Worm (Caenorhabditis elegans): ENCODE data around the gene cima-1.
A peak's percentile ranks its signal among the peaks of the same experiment; 100 is the strongest.

The cima-1 gene

ce11 chrIV:7619261-7619660, 32.0 kb upstream of the cima-1 start (continued):
- TF ChIP-seq mes-2 (tag; optimal IDR thresholded peaks at IDR 0.05; ENCODE audit: poor library complexity, severe bottlenecking) (peak; percentile 20), lin-29 (GFP tag; IDR thresholded peaks at IDR 0.05) (no peak), mdl-1 (tag; optimal IDR thresholded peaks at IDR 0.05) (peak in 1 of 2 experiments; percentile 25)

ce11 chrIV:7620450-7620849, 30.8 kb upstream of the cima-1 start:
- TF ChIP-seq unc-62 (GFP tag; optimal IDR thresholded peaks at IDR 0.05 in 1 of 2), result peak in 1 of 2 experiments; percentile 82
- TF ChIP-seq unc-62 (tag; optimal IDR thresholded peaks at IDR 0.05), result no peak
- TF ChIP-seq aha-1 (tag), result peak; percentile 7
- TF ChIP-seq mes-2 (tag; optimal IDR thresholded peaks at IDR 0.05; ENCODE audit: poor library complexity, severe bottlenecking), result peak; percentile 26
- no peak for TF ChIP-seq nhr-28 (tag; optimal IDR thresholded peaks at IDR 0.05)
- no peak for TF ChIP-seq dmd-8 (GFP tag; IDR thresholded peaks at IDR 0.05)

ce11 chrIV:7623078-7623477, 28.2 kb upstream of the cima-1 start:
- TF ChIP-seq unc-62 (GFP tag; optimal IDR thresholded peaks at IDR 0.05 in 1 of 2), result peak in 1 of 2 experiments; percentile 95
- no peak for TF ChIP-seq unc-62 (tag; optimal IDR thresholded peaks at IDR 0.05)
- no peak for TF ChIP-seq F49E8.2 (tag; optimal IDR thresholded peaks at IDR 0.05; ENCODE audit: borderline replicate concordance)

ce11 chrIV:7623868-7624267, 27.4 kb upstream of the cima-1 start:
- TF ChIP-seq ama-1 (optimal IDR thresholded peaks at IDR 0.05) (no peak), spr-1 (tag; optimal IDR thresholded peaks at IDR 0.05) (no peak), spr-3 (GFP tag; optimal IDR thresholded peaks at IDR 0.05) (no peak), F44E2.7 (GFP tag; IDR thresholded peaks at IDR 0.05) (no peak), ZK337.2 (GFP tag; IDR thresholded peaks at IDR 0.05) (no peak), F37D6.2 (tag; optimal IDR thresholded peaks at IDR 0.05) (peak; percentile 10), hlh-11 (tag; optimal IDR thresholded peaks at IDR 0.05) (no peak), duxl-1 (tag; optimal IDR thresholded peaks at IDR 0.05; ENCODE audit: poor library complexity) (no peak), lsy-2 (tag; optimal IDR thresholded peaks at IDR 0.05) (peak in 1 of 2 experiments; percentile 37), R02D3.7 (tag; optimal IDR thresholded peaks at IDR 0.05) (no peak), unc-62 (GFP tag; optimal IDR thresholded peaks at IDR 0.05 in 1 of 2) (peak in 1 of 2 experiments; percentile 86), unc-62 (tag; optimal IDR thresholded peaks at IDR 0.05) (no peak), egl-43 (GFP tag; IDR thresholded peaks at IDR 0.05) (no peak), ceh-62 (tag; optimal IDR thresholded peaks at IDR 0.05) (no peak), aly-2 (tag; optimal IDR thresholded peaks at IDR 0.05) (peak; percentile 35), lin-39 (tag; optimal IDR thresholded peaks at IDR 0.05) (no peak), nhr-28 (tag; optimal IDR thresholded peaks at IDR 0.05) (no peak), nhr-42 (GFP tag; IDR thresholded peaks at IDR 0.05) (no peak), lin-1 (GFP tag; IDR thresholded peaks at IDR 0.05) (no peak)

- TF ChIP-seq aha-1 (tag), result peak; percentile 48
- no peak for TF ChIP-seq rbr-2 (tag; optimal IDR thresholded peaks at IDR 0.05)
Measured at ce11 chrIV:7628942-7629341, 22.3 kb upstream of the cima-1 start, which contains the start of gene F45E4.5. Gene F45E4.5 (minus strand): TSS chrIV:7629042.

DNA sequence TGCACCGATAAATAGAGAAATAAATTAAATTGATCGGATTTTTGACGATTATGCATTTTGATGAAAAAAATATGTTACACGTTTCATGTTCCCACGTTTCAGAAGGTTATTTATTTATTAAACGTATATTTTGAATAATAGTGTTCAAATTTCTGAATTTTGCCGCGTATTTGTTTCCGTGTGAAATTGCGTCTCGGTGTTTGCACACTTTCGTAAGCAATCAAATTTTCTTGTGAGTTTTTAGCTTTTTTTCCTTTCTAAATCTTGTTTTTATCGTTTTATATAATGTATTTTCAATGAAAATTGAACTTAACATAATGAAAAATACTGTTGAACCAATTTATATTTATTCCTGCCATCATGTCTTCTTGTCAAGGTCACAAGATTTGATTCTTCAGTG, 18.7 kb upstream of the cima-1 start, which contains the start of gene F45E4.6:
TSS of gene F45E4.6 (minus strand) at position 14 of the 400 bp plus-strand sequence.
- peak; percentile 57 for TF ChIP-seq T20F7.1 (GFP tag; optimal IDR thresholded peaks at IDR 0.05)
- TF ChIP-seq zfp-3 (GFP tag; conservative IDR thresholded peaks at IDR 0.05), result no peak
- TF ChIP-seq fos-1 (tag; optimal IDR thresholded peaks at IDR 0.05), result no peak
- no peak for TF ChIP-seq hmg-1.1 (GFP tag; IDR thresholded peaks at IDR 0.05)
- no peak for TF ChIP-seq skn-1 (tag; optimal IDR thresholded peaks at IDR 0.05)
- peak; percentile 69 for TF ChIP-seq mes-2 (tag; optimal IDR thresholded peaks at IDR 0.05; ENCODE audit: poor library complexity, severe bottlenecking)
- TF ChIP-seq attf-4 (tag; optimal IDR thresholded peaks at IDR 0.05), result no peak
- no peak for TF ChIP-seq lir-3 (tag; optimal IDR thresholded peaks at IDR 0.05)
- no peak for TF ChIP-seq rbr-2 (tag; optimal IDR thresholded peaks at IDR 0.05)
- TF ChIP-seq lin-38 (GFP tag; IDR thresholded peaks at IDR 0.05), result 0 out of 2 replicates have a peak, but pooled peaks have one; percentile 23
- TF ChIP-seq spr-1 (tag; optimal IDR thresholded peaks at IDR 0.05), result no peak
- TF ChIP-seq F26F4.8 (GFP tag; conservative IDR thresholded peaks at IDR 0.05), result no peak
- TF ChIP-seq T26A8.4 (GFP tag; IDR thresholded peaks at IDR 0.05), result no peak
- no peak for TF ChIP-seq ama-1 (optimal IDR thresholded peaks at IDR 0.05)
- peak; percentile 93 for TF ChIP-seq dpl-1 (GFP tag; optimal IDR thresholded peaks at IDR 0.05)
- TF ChIP-seq nhr-76 (tag; optimal IDR thresholded peaks at IDR 0.05), result no peak
- TF ChIP-seq nhr-25 (tag; optimal IDR thresholded peaks at IDR 0.05; ENCODE audit: borderline replicate concordance, insufficient read depth), result no peak

Data from whole organism, L4 larva.